Fruit fly (Drosophila melanogaster): ENCODE measurements around the gene Golgin104.

The Golgin104 gene

DNA sequence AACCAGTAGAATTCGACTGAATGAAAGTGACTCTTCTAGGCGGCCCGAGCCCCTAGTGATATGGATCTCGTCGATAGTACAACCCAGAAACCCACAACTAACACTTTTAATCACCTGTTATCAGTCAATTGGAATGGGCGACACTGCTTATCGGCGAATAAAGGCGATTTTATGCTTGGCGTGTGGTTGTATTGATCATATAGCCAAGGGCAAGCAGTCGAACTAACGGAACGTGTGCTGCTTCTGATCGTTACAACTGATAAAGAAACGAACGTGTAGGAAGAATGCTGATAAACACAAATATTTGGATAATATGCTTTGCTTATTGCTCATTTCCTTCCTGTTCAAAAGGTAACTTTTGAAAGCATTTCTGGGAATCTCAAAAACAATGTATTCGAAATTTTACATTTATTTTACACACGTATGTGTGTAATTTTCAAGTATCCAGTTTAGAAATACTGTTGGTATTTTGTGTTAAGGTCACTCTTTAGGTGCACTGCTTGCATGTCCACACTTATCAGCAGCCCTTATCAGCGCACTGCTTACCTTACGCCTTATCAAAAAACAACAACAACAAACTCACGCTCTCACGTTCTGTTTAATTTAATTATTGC, 29.5 kb upstream of the Golgin104 start, which contains the start of gene Agpat4 (continued):
- TF ChIP-seq Lhr (GFP tag; optimal IDR thresholded peaks at IDR 0.05) (peak; percentile 82), mld (GFP tag; IDR thresholded peaks at IDR 0.05; ENCODE audit: partially characterized antibody) (no peak), CG9797 (GFP tag; optimal IDR thresholded peaks at IDR 0.05) (peak; percentile 62), CG10979 (tag; optimal IDR thresholded peaks at IDR 0.05) (no peak), phol (tag; optimal IDR thresholded peaks at IDR 0.05) (peak; percentile 23), CG11247 (GFP tag; IDR thresholded peaks at IDR 0.05) (no peak), CG31388 (GFP tag; optimal IDR thresholded peaks at IDR 0.05) (no peak), Gug (GFP tag; IDR thresholded peaks at IDR 0.05) (no peak), Dbx (GFP tag; IDR thresholded peaks at IDR 0.05) (0 out of 3 replicates have a peak, but pooled peaks have one; percentile 3), fu2 (GFP tag; optimal IDR thresholded peaks at IDR 0.05) (no peak), CG2199 (GFP tag; IDR thresholded peaks at IDR 0.05) (no peak), Fer2 (tag; optimal IDR thresholded peaks at IDR 0.05) (no peak), klu (GFP tag; IDR thresholded peaks at IDR 0.05) (0 out of 2 replicates have a peak, but pooled peaks have one; percentile 4), CG7928 (GFP tag; optimal IDR thresholded peaks at IDR 0.05) (no peak), CG2889 (GFP tag; IDR thresholded peaks at IDR 0.05) (no peak), CG6683 (GFP tag; optimal IDR thresholded peaks at IDR 0.05) (no peak), CG18476 (GFP tag; optimal IDR thresholded peaks at IDR 0.05) (no peak), CG10209 (GFP tag; optimal IDR thresholded peaks at IDR 0.05) (no peak), kni (GFP tag; optimal IDR thresholded peaks at IDR 0.05) (peak; percentile 14), CG8478 (optimal IDR thresholded peaks at IDR 0.05) (peak; percentile 91), CG6272 (GFP tag; IDR thresholded peaks at IDR 0.05) (no peak), insv (GFP tag; optimal IDR thresholded peaks at IDR 0.05) (peak in 1 of 2 experiments; percentile 64), ssp (GFP tag; IDR thresholded peaks at IDR 0.05) (peak; percentile 67), gcm2 (GFP tag; optimal IDR thresholded peaks at IDR 0.05) (no peak), Ada2b (GFP tag; IDR thresholded peaks at IDR 0.05) (no peak), CG2129 (GFP tag; IDR thresholded peaks at IDR 0.05; ENCODE audit: partially characterized antibody) (no peak), Oaz (GFP tag; IDR thresholded peaks at IDR 0.05) (no peak), cwo (GFP tag; optimal IDR thresholded peaks at IDR 0.05) (peak; percentile 85), ase (GFP tag; IDR thresholded peaks at IDR 0.05) (no peak), CG13287 (GFP tag; IDR thresholded peaks at IDR 0.05; ENCODE audit: partially characterized antibody) (no peak; the same call in none of the 2 replicates), Atf6 (GFP tag; IDR thresholded peaks at IDR 0.05) (0 out of 2 replicates have a peak, but pooled peaks have one; percentile 6), CG11456 (GFP tag; IDR thresholded peaks at IDR 0.05) (no peak), Atf3 (GFP tag; optimal IDR thresholded peaks at IDR 0.05) (no peak), CG18599 (GFP tag; optimal IDR thresholded peaks at IDR 0.05) (no peak), CG10543 (GFP tag; optimal IDR thresholded peaks at IDR 0.05) (peak; percentile 28), Taf1 (GFP tag; IDR thresholded peaks at IDR 0.05) (no peak), gsb-n (tag; optimal IDR thresholded peaks at IDR 0.05) (no peak), CG13424 (tag; optimal IDR thresholded peaks at IDR 0.05) (no peak), BtbVII (GFP tag; optimal IDR thresholded peaks at IDR 0.05) (no peak), Sox100B (GFP tag; optimal IDR thresholded peaks at IDR 0.05) (no peak), kay (GFP tag; optimal IDR thresholded peaks at IDR 0.05) (no peak), nmo (GFP tag; optimal IDR thresholded peaks at IDR 0.05) (peak; percentile 61), otp (GFP tag; IDR thresholded peaks at IDR 0.05) (no peak), CG33557 (GFP tag; optimal IDR thresholded peaks at IDR 0.05) (no peak), Max (GFP tag; optimal IDR thresholded peaks at IDR 0.05) (no peak), schlank (tag; optimal IDR thresholded peaks at IDR 0.05) (no peak), CG7839 (tag; optimal IDR thresholded peaks at IDR 0.05) (no peak), h (optimal IDR thresholded peaks at IDR 0.05) (no peak), CG14050 (GFP tag; IDR thresholded peaks at IDR 0.05) (no peak), luna (GFP tag; optimal IDR thresholded peaks at IDR 0.05) (no peak), CG9215 (GFP tag; IDR thresholded peaks at IDR 0.05) (no peak)
